Worm (Caenorhabditis elegans) whole organism, late embryonic: Measurements from ENCODE around the gene ZK154.5.

Experiments
- C08G9.2 ChIP-seq: sonication (generic microtip); optimal IDR thresholded peaks from 2 replicates; lab custom pipeline; 2016; ENCODE audit warnings: mild to moderate bottlenecking, missing genetic modification characterization, moderate library complexity, missing compliant biosample characterization
- C38D4.7 ChIP-seq: fragments of 200-800 bp; sonication (Bioruptor generic); optimal IDR thresholded peaks from 2 replicates; lab custom pipeline; 2018; ENCODE audit warnings: mild to moderate bottlenecking, missing genetic modification characterization, moderate library complexity, missing compliant biosample characterization
- F13H6.1 ChIP-seq: sonication (generic microtip); optimal IDR thresholded peaks from 2 replicates; lab custom pipeline; 2016; ENCODE audit warnings: missing genetic modification characterization, missing compliant biosample characterization
- K02D7.2 ChIP-seq: sonication (generic microtip); optimal IDR thresholded peaks from 2 replicates; lab custom pipeline; 2017; ENCODE audit warnings: mild to moderate bottlenecking, missing genetic modification characterization, missing compliant biosample characterization
- T23F11.4 ChIP-seq: fragments of 200-800 bp; sonication (Bioruptor generic); optimal IDR thresholded peaks from 2 replicates; lab custom pipeline; 2018; ENCODE audit warnings: mild to moderate bottlenecking, missing genetic modification characterization, missing compliant biosample characterization
- Y22D7AL.16 ChIP-seq: sonication (generic microtip); optimal IDR thresholded peaks from 2 replicates; lab custom pipeline; 2016; ENCODE audit warnings: missing genetic modification characterization, missing compliant biosample characterization
- ahr-1 ChIP-seq: sonication (generic microtip); optimal IDR thresholded peaks from 2 replicates; lab custom pipeline; 2016; ENCODE audit warnings: missing genetic modification characterization, missing compliant biosample characterization
- ama-1 ChIP-seq: fragments of 150-350 bp; optimal IDR thresholded peaks from 2 replicates; lab custom pipeline; 2014
- ceh-19 ChIP-seq: fragments of 200-800 bp; sonication (Bioruptor generic); optimal IDR thresholded peaks from 2 replicates; lab custom pipeline; 2018; ENCODE audit warnings: mild to moderate bottlenecking, missing genetic modification characterization, missing compliant biosample characterization
- ceh-2 ChIP-seq: sonication (generic microtip); optimal IDR thresholded peaks from 2 replicates; lab custom pipeline; 2016; ENCODE audit warnings: missing genotype, missing genetic modification characterization, missing compliant biosample characterization
- ceh-22 ChIP-seq: sonication (generic microtip); optimal IDR thresholded peaks from 2 replicates; lab custom pipeline; 2017; ENCODE audit warnings: missing biosample characterization, missing genetic modification characterization
- ceh-24 ChIP-seq: sonication (generic microtip); optimal IDR thresholded peaks from 2 replicates; lab custom pipeline; 2016; ENCODE audit warnings: mild to moderate bottlenecking, missing genetic modification characterization, missing compliant biosample characterization
- ceh-45 ChIP-seq: fragments of 200-800 bp; sonication (Bioruptor generic); IDR thresholded peaks from 2 replicates; pipeline ENCODE4 v1.3.6; 2022; ENCODE audit warnings: missing genetic modification reagents, missing genetic modification characterization, missing compliant biosample characterization
- ceh-48 ChIP-seq: sonication (generic microtip); optimal IDR thresholded peaks from 2 replicates; lab custom pipeline; 2016; ENCODE audit warnings: missing genetic modification characterization, inconsistent platforms, missing compliant biosample characterization
- ceh-6 ChIP-seq: fragments of 200-800 bp; sonication (Bioruptor generic); optimal IDR thresholded peaks from 2 replicates; lab custom pipeline; 2018; ENCODE audit warnings: mild to moderate bottlenecking, missing genetic modification characterization, missing compliant biosample characterization
- ceh-9 ChIP-seq: sonication (generic microtip); optimal IDR thresholded peaks from 2 replicates; lab custom pipeline; 2016; ENCODE audit warnings: mild to moderate bottlenecking, missing genetic modification characterization, inconsistent platforms, missing compliant biosample characterization
- che-1 ChIP-seq: sonication (generic microtip); optimal IDR thresholded peaks from 2 replicates; lab custom pipeline; 2016; ENCODE audit warnings: mild to moderate bottlenecking, missing genetic modification characterization, missing compliant biosample characterization
- dmd-4 ChIP-seq: sonication (generic microtip); optimal IDR thresholded peaks from 2 replicates; lab custom pipeline; 2016; ENCODE audit warnings: borderline replicate concordance, missing genetic modification characterization, missing compliant biosample characterization
- elt-4 ChIP-seq: sonication (generic microtip); optimal IDR thresholded peaks from 2 replicates; lab custom pipeline; 2016; ENCODE audit warnings: missing genetic modification characterization, missing compliant biosample characterization
- eyg-1 ChIP-seq: sonication (generic microtip); optimal IDR thresholded peaks from 2 replicates; lab custom pipeline; 2016; ENCODE audit warnings: missing genotype, missing genetic modification characterization, missing compliant biosample characterization
- fax-1 ChIP-seq: sonication (generic microtip); optimal IDR thresholded peaks from 2 replicates; lab custom pipeline; 2016; ENCODE audit warnings: missing genotype, missing genetic modification characterization, missing compliant biosample characterization
- fkh-6 ChIP-seq: sonication (generic microtip); optimal IDR thresholded peaks from 2 replicates; lab custom pipeline; 2016; ENCODE audit warnings: missing genetic modification characterization, missing compliant biosample characterization
- hlh-15 ChIP-seq: sonication (generic microtip); optimal IDR thresholded peaks from 2 replicates; lab custom pipeline; 2016; ENCODE audit warnings: missing genetic modification characterization, missing compliant biosample characterization
- hlh-30 ChIP-seq: sonication (generic microtip); optimal IDR thresholded peaks from 2 replicates; lab custom pipeline; 2017; ENCODE audit warnings: antibody characterized with exemption, missing genetic modification characterization, missing compliant biosample characterization; ENCODE audit not compliant: insufficient read depth
- lim-6 ChIP-seq: sonication (generic microtip); optimal IDR thresholded peaks from 2 replicates; lab custom pipeline; 2016; ENCODE audit warnings: missing genetic modification characterization, missing compliant biosample characterization
- lin-11 ChIP-seq: fragments of 200-800 bp; sonication (Bioruptor generic); optimal IDR thresholded peaks from 2 replicates; lab custom pipeline; 2018; ENCODE audit warnings: mild to moderate bottlenecking, missing genetic modification characterization, missing compliant biosample characterization
- mec-3 ChIP-seq: sonication (generic microtip); optimal IDR thresholded peaks from 2 replicates; lab custom pipeline; 2016; ENCODE audit warnings: borderline replicate concordance, missing genetic modification characterization, missing compliant biosample characterization
- nfya-1 ChIP-seq: sonication (generic microtip); optimal IDR thresholded peaks from 2 replicates; lab custom pipeline; 2017; ENCODE audit warnings: missing genetic modification characterization, mild to moderate bottlenecking, missing compliant biosample characterization, antibody characterized with exemption, moderate library complexity
- nhr-232 ChIP-seq: sonication (generic microtip); optimal IDR thresholded peaks from 2 replicates; lab custom pipeline; 2016; ENCODE audit warnings: missing genetic modification characterization, missing compliant biosample characterization
- pat-9 ChIP-seq: fragments of 200-800 bp; sonication (Bioruptor generic); optimal IDR thresholded peaks from 2 replicates; lab custom pipeline; 2018; ENCODE audit warnings: mild to moderate bottlenecking, missing genetic modification characterization, moderate library complexity, missing compliant biosample characterization
- pax-1 ChIP-seq: fragments of 150-350 bp; optimal IDR thresholded peaks from 2 replicates; lab custom pipeline; 2014; ENCODE audit warnings: missing biosample characterization, missing genetic modification characterization
- pha-2 ChIP-seq: sonication (generic microtip); optimal IDR thresholded peaks from 2 replicates; lab custom pipeline; 2017; ENCODE audit warnings: mild to moderate bottlenecking, missing genetic modification characterization, missing compliant biosample characterization
- pha-4 ChIP-seq: fragments of 150-350 bp; optimal IDR thresholded peaks from 2 replicates; lab custom pipeline; 2018; ENCODE audit warnings: missing biosample characterization, missing genetic modification reagents, missing genetic modification characterization
- pqm-1 ChIP-seq: sonication (generic microtip); optimal IDR thresholded peaks from 2 replicates; lab custom pipeline; 2016; ENCODE audit warnings: missing genetic modification characterization, missing compliant biosample characterization
- ref-2 ChIP-seq: sonication (generic microtip); optimal IDR thresholded peaks from 2 replicates; lab custom pipeline; 2016; ENCODE audit warnings: missing genetic modification characterization, missing compliant biosample characterization
- rnt-1 ChIP-seq: sonication (generic microtip); optimal IDR thresholded peaks from 2 replicates; lab custom pipeline; 2016; ENCODE audit warnings: missing genetic modification characterization, missing compliant biosample characterization
- tbx-2 ChIP-seq: sonication (generic microtip); optimal IDR thresholded peaks from 2 replicates; lab custom pipeline; 2016; ENCODE audit warnings: missing genetic modification characterization, missing compliant biosample characterization
- tbx-7 ChIP-seq: sonication (generic microtip); optimal IDR thresholded peaks from 2 replicates; lab custom pipeline; 2016; ENCODE audit warnings: missing genotype, missing genetic modification characterization, missing compliant biosample characterization
- ttx-3 ChIP-seq: sonication (generic microtip); optimal IDR thresholded peaks from 2 replicates; lab custom pipeline; 2016; ENCODE audit warnings: missing genetic modification reagents, missing genetic modification characterization, missing compliant biosample characterization
- unc-42 ChIP-seq: sonication (generic microtip); optimal IDR thresholded peaks from 2 replicates; lab custom pipeline; 2016; ENCODE audit warnings: missing genotype, missing genetic modification characterization, missing compliant biosample characterization
- unc-55 ChIP-seq: sonication (generic microtip); optimal IDR thresholded peaks from 2 replicates; lab custom pipeline; 2017; ENCODE audit warnings: missing biosample characterization, missing genetic modification reagents, missing genetic modification characterization
- unc-86 ChIP-seq: sonication (generic microtip); optimal IDR thresholded peaks from 2 replicates; lab custom pipeline; 2016; ENCODE audit warnings: missing genetic modification characterization, missing compliant biosample characterization
- zip-5 ChIP-seq: sonication (generic microtip); optimal IDR thresholded peaks from 2 replicates; lab custom pipeline; 2016; ENCODE audit warnings: missing genetic modification characterization, missing compliant biosample characterization
- ztf-16 ChIP-seq: sonication (generic microtip); optimal IDR thresholded peaks from 2 replicates; lab custom pipeline; 2017; ENCODE audit warnings: missing genetic modification characterization, missing compliant biosample characterization

ZK154.5 gene

ce11 chrX:7798248-7799020 lies 10.7 kb upstream of the ZK154.5 start, which contains the start of gene adm-4 (continued):
- no peak for TF ChIP-seq ceh-45
- TF ChIP-seq elt-4 (tag; lab: Kevin White, UChicago): no peak
- no peak for TF ChIP-seq pat-9
- peak; percentile 16 for TF ChIP-seq fax-1 (tag; lab: Kevin White, UChicago)
- no peak for TF ChIP-seq F13H6.1 (tag; lab: Kevin White, UChicago)
- no peak for TF ChIP-seq pax-1 (tag; lab: Kevin White, UChicago)
- no peak for TF ChIP-seq lin-11 (tag; lab: Kevin White, UChicago)
- TF ChIP-seq hlh-30 (tag; lab: Kevin White, UChicago): no peak
- TF ChIP-seq tbx-7 (tag; lab: Kevin White, UChicago): peak; percentile 66

ce11 chrX:7794306-7794743 lies 6.6 kb upstream of the ZK154.5 start:
- TF ChIP-seq nfya-1 (tag; lab: Kevin White, UChicago): no peak
- TF ChIP-seq fkh-6 (tag; lab: Kevin White, UChicago): no peak
- peak; percentile 6 for TF ChIP-seq zip-5 (tag; lab: Kevin White, UChicago)
- TF ChIP-seq ztf-16: peak; percentile 7
- TF ChIP-seq ceh-6 (GFP tag; lab: Kevin White, UChicago): peak; percentile 59
- peak; percentile 38 for TF ChIP-seq che-1 (tag; lab: Kevin White, UChicago)
- no peak for TF ChIP-seq ceh-22
- peak; percentile 32 for TF ChIP-seq ref-2 (tag; lab: Kevin White, UChicago)
- TF ChIP-seq nhr-232: peak; percentile 12
- TF ChIP-seq Y22D7AL.16 (tag; lab: Kevin White, UChicago): peak; percentile 23
- no peak for TF ChIP-seq eyg-1 (tag; lab: Kevin White, UChicago)
- TF ChIP-seq tbx-2 (tag; lab: Kevin White, UChicago): no peak
- no peak for TF ChIP-seq T23F11.4 (GFP tag; lab: Kevin White, UChicago)
- TF ChIP-seq lin-11 (tag; lab: Kevin White, UChicago): peak; percentile 39
- TF ChIP-seq unc-42 (tag; lab: Kevin White, UChicago): no peak
- TF ChIP-seq K02D7.2 (tag; lab: Kevin White, UChicago): peak; percentile 45
- TF ChIP-seq C38D4.7 (GFP tag; lab: Kevin White, UChicago): peak; percentile 30
- TF ChIP-seq ceh-2 (tag; lab: Kevin White, UChicago): peak; percentile 15
- TF ChIP-seq dmd-4 (tag; lab: Kevin White, UChicago): no peak
- TF ChIP-seq pha-2 (tag; lab: Kevin White, UChicago): no peak
- peak; percentile 16 for TF ChIP-seq ceh-19
- TF ChIP-seq, all 69 proteins: peak for 12

- TF ChIP-seq zip-5 (tag; lab: Kevin White, UChicago) (no peak), ceh-9 (tag; lab: Kevin White, UChicago) (no peak), C08G9.2 (no peak), Y22D7AL.16 (tag; lab: Kevin White, UChicago) (no peak), ceh-48 (peak; percentile 57), elt-4 (tag; lab: Kevin White, UChicago) (no peak), nfya-1 (tag; lab: Kevin White, UChicago) (peak; percentile 16), hlh-30 (tag; lab: Kevin White, UChicago) (peak; percentile 73), unc-86 (tag; lab: Kevin White, UChicago) (no peak)
These were observed 5.8 kb upstream of the ZK154.5 start, which contains the start of gene ZK154.6 for ce11 chrX:7793377-7794041. TSS of gene ZK154.6 (minus strand) at chrX:7793563.

DNA sequence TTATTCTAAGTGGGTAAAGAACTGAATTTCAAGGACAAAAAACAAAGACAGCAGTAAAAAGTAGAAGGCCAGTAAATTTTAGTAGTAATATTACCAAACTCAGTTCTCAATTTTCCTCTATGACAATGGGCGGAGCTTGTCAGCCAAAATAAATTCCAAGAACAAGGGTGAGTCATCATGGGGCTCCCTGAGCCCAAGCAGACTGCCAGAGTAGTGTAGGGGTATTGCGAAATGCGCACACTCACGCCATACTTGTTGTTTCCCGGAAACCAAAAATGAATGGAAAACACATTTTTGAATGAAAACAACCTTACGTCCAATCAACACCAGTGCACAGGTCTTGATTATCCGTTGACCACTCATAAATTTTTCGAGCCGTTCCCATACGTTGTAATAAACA lies 4.1 kb upstream of the ZK154.5 start:
- TF ChIP-seq ttx-3 (tag; lab: Kevin White, UChicago): no peak
- TF ChIP-seq ceh-2 (tag; lab: Kevin White, UChicago): no peak
- no peak for TF ChIP-seq pax-1 (tag; lab: Kevin White, UChicago)
- no peak for TF ChIP-seq unc-55 (GFP tag; lab: Kevin White, UChicago)
- no peak for TF ChIP-seq ceh-24 (tag; lab: Kevin White, UChicago)
- TF ChIP-seq tbx-7 (tag; lab: Kevin White, UChicago): no peak
- TF ChIP-seq nhr-232: no peak
- no peak for TF ChIP-seq dmd-4 (tag; lab: Kevin White, UChicago)
- no peak for TF ChIP-seq ceh-22
- no peak for TF ChIP-seq rnt-1 (tag; lab: Kevin White, UChicago)
- no peak for TF ChIP-seq ahr-1 (tag; lab: Kevin White, UChicago)
- TF ChIP-seq pha-4 (tag; lab: Kevin White, UChicago): no peak
- no peak for TF ChIP-seq unc-42 (tag; lab: Kevin White, UChicago)
- no peak for TF ChIP-seq pqm-1 (tag; lab: Kevin White, UChicago)
- TF ChIP-seq ama-1 (lab: Kevin White, UChicago): no peak
- no peak for TF ChIP-seq hlh-15
- TF ChIP-seq mec-3 (tag; lab: Kevin White, UChicago): no peak
- TF ChIP-seq lim-6 (tag; lab: Kevin White, UChicago): no peak
